Worm (Caenorhabditis elegans): ENCODE data around the gene clk-1.
A peak's percentile ranks its signal among the peaks of the same experiment; 100 is the strongest.

The clk-1 gene

DNA sequence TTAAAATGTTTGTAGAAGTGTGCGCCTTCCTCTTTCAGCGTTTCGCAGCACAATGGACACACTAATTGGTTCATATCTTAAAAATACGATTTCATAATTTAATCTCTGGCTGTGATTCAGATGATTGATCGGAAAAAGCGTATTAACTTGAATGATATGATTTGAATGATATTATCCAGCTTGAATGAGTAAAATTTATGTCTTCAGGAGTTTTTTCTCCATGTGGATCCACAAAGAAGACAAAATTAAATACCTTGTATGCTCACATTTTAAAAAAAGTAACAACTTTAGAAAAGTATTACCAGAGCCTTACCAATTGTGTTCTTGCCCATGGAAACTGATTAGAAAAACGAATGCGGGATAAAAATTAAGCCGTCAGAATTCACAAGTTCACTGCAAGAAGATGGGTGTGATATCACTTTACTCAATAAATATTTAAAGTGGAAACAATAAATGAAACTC is 4.3 kb upstream of the clk-1 start, which contains the start of gene ztf-8 (continued):
- TF ChIP-seq madf-6 (GFP tag; IDR thresholded peaks at IDR 0.05) (peak; percentile 65), F33H1.4 (GFP tag; IDR thresholded peaks at IDR 0.05) (no peak; the same call in 1 of the 2 replicates), zim-3 (tag; optimal IDR thresholded peaks at IDR 0.05) (peak; percentile 31), B0019.2 (GFP tag; conservative IDR thresholded peaks at IDR 0.05) (no peak), F52B5.7 (tag; optimal IDR thresholded peaks at IDR 0.05) (peak; percentile 10), ekl-4 (GFP tag; IDR thresholded peaks at IDR 0.05) (no peak), sea-2 (GFP tag; IDR thresholded peaks at IDR 0.05) (no peak), egl-44 (GFP tag; IDR thresholded peaks at IDR 0.05) (no peak), K11D2.4 (GFP tag; IDR thresholded peaks at IDR 0.05) (no peak), zfh-2 (GFP tag; conservative IDR thresholded peaks at IDR 0.05) (no peak), C17E4.6 (GFP tag; IDR thresholded peaks at IDR 0.05) (no peak), F37B4.10 (GFP tag; IDR thresholded peaks at IDR 0.05) (no peak), K12H6.12 (tag; optimal IDR thresholded peaks at IDR 0.05) (no peak), ets-4 (GFP tag; optimal IDR thresholded peaks at IDR 0.05) (no peak), F22D6.2 (tag; optimal IDR thresholded peaks at IDR 0.05) (no peak), madf-10 (tag; optimal IDR thresholded peaks at IDR 0.05) (no peak), madf-3 (GFP tag; IDR thresholded peaks at IDR 0.05) (0 out of 2 replicates have a peak, but pooled peaks have one; percentile 51), fkh-3 (tag; optimal IDR thresholded peaks at IDR 0.05) (no peak), ceh-27 (GFP tag; optimal IDR thresholded peaks at IDR 0.05) (no peak), hlh-12 (tag; optimal IDR thresholded peaks at IDR 0.05) (no peak), Y79H2A.3 (GFP tag; conservative IDR thresholded peaks at IDR 0.05) (no peak), madf-8 (GFP tag; conservative IDR thresholded peaks at IDR 0.05) (no peak), lsy-27 (tag; optimal IDR thresholded peaks at IDR 0.05; ENCODE audit: borderline replicate concordance, insufficient read depth) (no peak), lin-26 (GFP tag; IDR thresholded peaks at IDR 0.05) (no peak), dox-1 (GFP tag; IDR thresholded peaks at IDR 0.05) (peak; percentile 19; the same call in 1 of the 2 replicates), rec-8 (tag; optimal IDR thresholded peaks at IDR 0.05) (no peak), Y53F4B.3 (GFP tag; IDR thresholded peaks at IDR 0.05) (no peak), B0035.1 (tag; optimal IDR thresholded peaks at IDR 0.05) (no peak), ceh-79 (tag; optimal IDR thresholded peaks at IDR 0.05) (no peak), aptf-2 (GFP tag; conservative IDR thresholded peaks at IDR 0.05) (no peak), aptf-3 (GFP tag; IDR thresholded peaks at IDR 0.05) (0 out of 2 replicates have a peak, but pooled peaks have one; percentile 22), snpc-1.3 (tag; optimal IDR thresholded peaks at IDR 0.05; ENCODE audit: insufficient read depth) (no peak), attf-6 (GFP tag; IDR thresholded peaks at IDR 0.05) (0 out of 2 replicates have a peak, but pooled peaks have one; percentile 47), snpc-4 (GFP tag; optimal IDR thresholded peaks at IDR 0.05) (no peak), snpc-4 (tag; optimal IDR thresholded peaks at IDR 0.05) (peak in 1 of 4 experiments; percentile 29), F10E7.11 (tag; optimal IDR thresholded peaks at IDR 0.05) (no peak), rcor-1 (GFP tag; IDR thresholded peaks at IDR 0.05) (peak; percentile 38), T26A5.8 (tag; optimal IDR thresholded peaks at IDR 0.05) (peak; percentile 30), nhr-120 (GFP tag; IDR thresholded peaks at IDR 0.05) (no peak), F49E8.2 (tag; optimal IDR thresholded peaks at IDR 0.05; ENCODE audit: insufficient read depth) (peak; percentile 75), Y67H2A.10 (GFP tag; conservative IDR thresholded peaks at IDR 0.05) (no peak), nfyb-1 (GFP tag; IDR thresholded peaks at IDR 0.05) (0 out of 2 replicates have a peak, but pooled peaks have one; percentile 27), ama-1 (optimal IDR thresholded peaks at IDR 0.05) (peak; percentile 37), ama-1 (GFP tag; optimal IDR thresholded peaks at IDR 0.05) (peak in 1 of 2 experiments; percentile 5), bed-1 (GFP tag; IDR thresholded peaks at IDR 0.05) (no peak), die-1 (tag; optimal IDR thresholded peaks at IDR 0.05) (peak; percentile 32), ceh-91 (GFP tag; IDR thresholded peaks at IDR 0.05) (no peak), sdz-38 (tag; optimal IDR thresholded peaks at IDR 0.05) (no peak), D2030.7 (GFP tag; IDR thresholded peaks at IDR 0.05) (no peak)

Measured in whole organism, young adult.